Fruit fly (Drosophila melanogaster) whole organism, wandering third instar larva: Measurements from ENCODE around the gene CG33282.
A peak's percentile ranks its signal among the peaks of the same experiment; 100 is the strongest.

ENCODE experiments used
- Abd-B ChIP-seq: fragments of >200 bp; optimal IDR thresholded peaks from 2 replicates; lab custom pipeline; 2017; ENCODE audit warnings: missing biosample characterization, missing genetic modification characterization
- CG32264 ChIP-seq: fragments of 200-800 bp; sonication (Bioruptor generic); optimal IDR thresholded peaks from 2 replicates; lab custom pipeline; 2016; ENCODE audit warnings: missing biosample characterization, missing genetic modification characterization
- CG9705 ChIP-seq: fragments of 200-800 bp; sonication (Bioruptor generic); optimal IDR thresholded peaks from 2 replicates; lab custom pipeline; 2018; ENCODE audit warnings: missing biosample characterization, mild to moderate bottlenecking, missing genetic modification characterization
- CrebA ChIP-seq: fragments of 200-800 bp; sonication (Bioruptor generic); optimal IDR thresholded peaks from 2 replicates; lab custom pipeline; 2016; ENCODE audit warnings: missing biosample characterization, mild to moderate bottlenecking, missing genetic modification characterization, borderline replicate concordance
- Dfd ChIP-seq: fragments of >200 bp; optimal IDR thresholded peaks from 2 replicates; lab custom pipeline; 2017; ENCODE audit warnings: missing biosample characterization, missing genetic modification characterization
- Dif ChIP-seq: fragments of 200-275, 200-300 bp; sonication (Bioruptor generic); optimal IDR thresholded peaks from 2 replicates; lab custom pipeline; 2018; ENCODE audit warnings: missing biosample characterization, missing genetic modification characterization; ENCODE audit not compliant: partially characterized antibody
- GATAd ChIP-seq: sonication (Bioruptor generic); optimal IDR thresholded peaks from 2 replicates; lab custom pipeline; 2016; ENCODE audit warnings: missing biosample characterization, missing genetic modification characterization
- HLH106 ChIP-seq: fragments of 200-800 bp; optimal IDR thresholded peaks from 3 replicates; lab custom pipeline; 2019; ENCODE audit warnings: missing biosample characterization, mild to moderate bottlenecking, missing genetic modification characterization, moderate library complexity
- Hnf4 ChIP-seq: fragments of 200-800 bp; sonication (Bioruptor generic); optimal IDR thresholded peaks from 2 replicates; lab custom pipeline; 2016; ENCODE audit warnings: missing biosample characterization, mild to moderate bottlenecking, missing genetic modification characterization
- Hr78 ChIP-seq: fragments of >200 bp; optimal IDR thresholded peaks from 2 replicates; lab custom pipeline; 2017; ENCODE audit warnings: missing biosample characterization, missing genetic modification characterization
- Hr83 ChIP-seq: fragments of 200-300 bp; sonication (Bioruptor generic); optimal IDR thresholded peaks from 2 replicates; lab custom pipeline; 2016; ENCODE audit warnings: missing biosample characterization, mild to moderate bottlenecking, missing genetic modification characterization, moderate library complexity; ENCODE audit not compliant: poor library complexity, severe bottlenecking
- Jra ChIP-seq: sonication (Bioruptor generic); optimal IDR thresholded peaks from 2 replicates; lab custom pipeline; 2016; ENCODE audit warnings: missing biosample characterization, missing genetic modification characterization
- Mio ChIP-seq: sonication (Bioruptor generic); optimal IDR thresholded peaks from 2 replicates; lab custom pipeline; 2016; ENCODE audit warnings: missing biosample characterization, missing genetic modification characterization
- Myc ChIP-seq: fragments of >200 bp; optimal IDR thresholded peaks from 2 replicates; lab custom pipeline; 2017
- N ChIP-seq: fragments of >200 bp; optimal IDR thresholded peaks from 2 replicates; lab custom pipeline; 2018; ENCODE audit warnings: missing biosample characterization, missing external identifiers, missing genetic modification characterization
- OdsH ChIP-seq: fragments of 200-800 bp; sonication (Bioruptor generic); optimal IDR thresholded peaks from 2 replicates; lab custom pipeline; 2016; ENCODE audit warnings: missing biosample characterization, mild to moderate bottlenecking, missing genetic modification characterization
- Rel ChIP-seq, 2 experiments: fragments of 200-800 bp; sonication (Bioruptor generic) in 1 of 2; optimal IDR thresholded peaks; 2 replicates in 1 of 2; 3 replicates in 1 of 2; lab custom pipeline; 2016 to 2019; ENCODE audit warnings: mild to moderate bottlenecking in 2 of 2, missing biosample characterization in 2 of 2, missing genetic modification characterization in 2 of 2, moderate library complexity in 1 of 2
- Sp1 ChIP-seq: fragments of 200-800 bp; sonication (Bioruptor generic); optimal IDR thresholded peaks from 3 replicates; lab custom pipeline; 2019; ENCODE audit warnings: missing biosample characterization, mild to moderate bottlenecking, missing genetic modification characterization, moderate library complexity
- Vsx2 ChIP-seq: fragments of 200-300, 225-300 bp; sonication (Bioruptor generic); optimal IDR thresholded peaks from 2 replicates; lab custom pipeline; 2018; ENCODE audit warnings: missing biosample characterization, missing genetic modification characterization; ENCODE audit not compliant: partially characterized antibody
- br ChIP-seq: fragments of 200-800 bp; sonication (Bioruptor generic); optimal IDR thresholded peaks from 2 replicates; lab custom pipeline; 2016; ENCODE audit warnings: missing biosample characterization, missing genetic modification characterization
- brk ChIP-seq: fragments of 200-800 bp; sonication (Bioruptor generic); optimal IDR thresholded peaks from 2 replicates; lab custom pipeline; 2016; ENCODE audit warnings: missing biosample characterization, mild to moderate bottlenecking, missing genetic modification characterization
- dl ChIP-seq, 2 experiments: fragments of 175-275, 200-275 bp in 1 of 2; fragments of 200-275 bp in 1 of 2; sonication (Bioruptor generic); optimal IDR thresholded peaks; lab custom pipeline; 2018; ENCODE audit warnings: mild to moderate bottlenecking in 2 of 2, missing biosample characterization in 2 of 2, missing genetic modification characterization in 2 of 2, moderate library complexity in 2 of 2; ENCODE audit not compliant: partially characterized antibody in 2 of 2, insufficient read depth in 1 of 2
- dmrt93B ChIP-seq: fragments of 200-800 bp; sonication (Bioruptor generic); optimal IDR thresholded peaks from 2 replicates; lab custom pipeline; 2018; ENCODE audit warnings: missing biosample characterization, mild to moderate bottlenecking, missing genetic modification characterization
- dsf ChIP-seq: sonication (Bioruptor generic); optimal IDR thresholded peaks from 2 replicates; lab custom pipeline; 2016; ENCODE audit warnings: missing biosample characterization, missing genetic modification characterization, borderline replicate concordance
- ey ChIP-seq: fragments of 200-800 bp; sonication (Bioruptor generic); optimal IDR thresholded peaks from 2 replicates; lab custom pipeline; 2016; ENCODE audit warnings: missing biosample characterization, missing genetic modification characterization
- fru ChIP-seq: fragments of 200-800 bp; sonication (Bioruptor generic); optimal IDR thresholded peaks from 3 replicates; lab custom pipeline; 2016; ENCODE audit warnings: missing biosample characterization, mild to moderate bottlenecking, missing genetic modification characterization
- h ChIP-seq: fragments of 200-800 bp; sonication (Bioruptor generic); optimal IDR thresholded peaks from 3 replicates; lab custom pipeline; 2016; ENCODE audit warnings: missing biosample characterization, mild to moderate bottlenecking, missing genetic modification characterization
- jim ChIP-seq: fragments of 175-275, 200-325 bp; sonication (Bioruptor generic); optimal IDR thresholded peaks from 2 replicates; lab custom pipeline; 2016; ENCODE audit warnings: missing biosample characterization, mild to moderate bottlenecking, missing genetic modification characterization
- lola ChIP-seq: fragments of >200 bp; optimal IDR thresholded peaks from 2 replicates; lab custom pipeline; 2017; ENCODE audit warnings: missing biosample characterization, missing genetic modification characterization
- pan ChIP-seq: fragments of >200 bp; optimal IDR thresholded peaks from 2 replicates; lab custom pipeline; 2017
- psq ChIP-seq: fragments of 200-800 bp; sonication (Bioruptor generic); optimal IDR thresholded peaks from 3 replicates; lab custom pipeline; 2017; ENCODE audit warnings: missing biosample characterization, mild to moderate bottlenecking, missing genetic modification characterization, moderate library complexity
- rgr ChIP-seq: fragments of 200-800 bp; sonication (Bioruptor generic); optimal IDR thresholded peaks from 3 replicates; lab custom pipeline; 2016; ENCODE audit warnings: missing biosample characterization, mild to moderate bottlenecking, missing genetic modification characterization
- sage ChIP-seq: fragments of 200-800 bp; sonication (Bioruptor generic); optimal IDR thresholded peaks from 2 replicates; lab custom pipeline; 2016; ENCODE audit warnings: missing biosample characterization, mild to moderate bottlenecking, missing genetic modification characterization
- sv ChIP-seq: fragments of 200-800 bp; sonication (Bioruptor generic); optimal IDR thresholded peaks from 3 replicates; lab custom pipeline; 2016; ENCODE audit warnings: missing biosample characterization, missing genetic modification characterization
- tai ChIP-seq: sonication (Bioruptor generic); optimal IDR thresholded peaks from 2 replicates; lab custom pipeline; 2016; ENCODE audit warnings: missing biosample characterization, missing genetic modification characterization
- usp ChIP-seq: fragments of >200 bp; optimal IDR thresholded peaks from 2 replicates; lab custom pipeline; 2017; ENCODE audit warnings: missing biosample characterization, missing genetic modification characterization
- woc ChIP-seq: sonication (Bioruptor generic); optimal IDR thresholded peaks from 2 replicates; lab custom pipeline; 2016; ENCODE audit warnings: missing biosample characterization, mild to moderate bottlenecking, missing genetic modification characterization

The CG33282 gene

dm6 chr2L:3351575-3352219 is 24.0 kb downstream of the CG33282 start:
- no peak for TF ChIP-seq Rel (GFP tag; optimal IDR thresholded peaks at IDR 0.05; lab: Kevin White, UChicago)
- no peak for TF ChIP-seq Rel (tag; optimal IDR thresholded peaks at IDR 0.05; lab: Kevin White, UChicago)
- TF ChIP-seq woc (GFP tag; lab: Kevin White, UChicago) = peak; percentile 38
- no peak for TF ChIP-seq N (GFP tag; lab: Kevin White, UChicago)
- TF ChIP-seq Myc (lab: Kevin White, UChicago) = no peak
- no peak for TF ChIP-seq Abd-B (GFP tag; lab: Kevin White, UChicago)
- no peak for TF ChIP-seq HLH106 (tag; lab: Kevin White, UChicago)
- peak; percentile 21 for TF ChIP-seq OdsH (GFP tag; lab: Kevin White, UChicago)
- TF ChIP-seq Dif (GFP tag; lab: Kevin White, UChicago) = no peak
- no peak for TF ChIP-seq brk
- no peak for TF ChIP-seq Hr78 (GFP tag; lab: Kevin White, UChicago)
- no peak for TF ChIP-seq Jra (GFP tag; lab: Kevin White, UChicago)
- TF ChIP-seq sage = no peak
- no peak for TF ChIP-seq lola (GFP tag; lab: Kevin White, UChicago)
- no peak for TF ChIP-seq dsf
- peak; percentile 21 for TF ChIP-seq fru (GFP tag; lab: Kevin White, UChicago)
- no peak for TF ChIP-seq CrebA
- peak; percentile 27 for TF ChIP-seq br (GFP tag; lab: Kevin White, UChicago)

- no peak for TF ChIP-seq Hr83
- no peak for TF ChIP-seq usp (GFP tag; lab: Kevin White, UChicago)
- TF ChIP-seq Hr78 (GFP tag; lab: Kevin White, UChicago) = no peak
- peak; percentile 94 for TF ChIP-seq Dfd (GFP tag; lab: Kevin White, UChicago)
- TF ChIP-seq, all 38 proteins: peak for 1
These were observed 25.2 kb downstream of the CG33282 start for dm6 chr2L:3352927-3353326.

- no peak for TF ChIP-seq fru (GFP tag; lab: Kevin White, UChicago)
- no peak for TF ChIP-seq ey (GFP tag; lab: Kevin White, UChicago)
- TF ChIP-seq Mio = no peak
- TF ChIP-seq GATAd (GFP tag; lab: Kevin White, UChicago) = no peak
- no peak for TF ChIP-seq tai (GFP tag; lab: Kevin White, UChicago)
- TF ChIP-seq Hnf4 = no peak
- no peak for TF ChIP-seq CG32264
- TF ChIP-seq Hr78 (GFP tag; lab: Kevin White, UChicago) = no peak
- no peak for TF ChIP-seq Vsx2 (GFP tag; lab: Kevin White, UChicago)
- TF ChIP-seq jim (GFP tag; lab: Kevin White, UChicago) = no peak
- TF ChIP-seq Hr83 = no peak
These were observed 26.1 kb downstream of the CG33282 start for dm6 chr2L:3353791-3354190.

dm6 chr2L:3354642-3355380 is 27.1 kb downstream of the CG33282 start, which contains the start of gene E23:
Gene E23, minus strand, starts transcription at chr2L:3354829.
- TF ChIP-seq N (GFP tag; lab: Kevin White, UChicago) (no peak), CG9705 (peak; percentile 81), Sp1 (GFP tag; lab: Kevin White, UChicago) (peak; percentile 98), Dif (GFP tag; lab: Kevin White, UChicago) (peak; percentile 98), woc (GFP tag; lab: Kevin White, UChicago) (peak; percentile 81), Mio (peak; percentile 64), Abd-B (GFP tag; lab: Kevin White, UChicago) (no peak), ey (GFP tag; lab: Kevin White, UChicago) (peak; percentile 92), CG32264 (peak; percentile 77), usp (GFP tag; lab: Kevin White, UChicago) (no peak), jim (GFP tag; lab: Kevin White, UChicago) (peak; percentile 55), sage (peak; percentile 90), fru (GFP tag; lab: Kevin White, UChicago) (peak; percentile 97), Jra (GFP tag; lab: Kevin White, UChicago) (peak; percentile 48), dmrt93B (GFP tag; lab: Kevin White, UChicago) (peak; percentile 92), psq (peak; percentile 94), brk (peak; percentile 85), Hr83 (no peak), dsf (peak; percentile 49), br (GFP tag; lab: Kevin White, UChicago) (peak; percentile 93), Rel (GFP tag; optimal IDR thresholded peaks at IDR 0.05; lab: Kevin White, UChicago) (peak; percentile 85), Rel (tag; optimal IDR thresholded peaks at IDR 0.05; lab: Kevin White, UChicago) (peak; percentile 91), Hr78 (GFP tag; lab: Kevin White, UChicago) (no peak), GATAd (GFP tag; lab: Kevin White, UChicago) (peak; percentile 8), Myc (lab: Kevin White, UChicago) (no peak), OdsH (GFP tag; lab: Kevin White, UChicago) (peak; percentile 97), HLH106 (tag; lab: Kevin White, UChicago) (peak; percentile 96), sv (GFP tag; lab: Kevin White, UChicago) (peak; percentile 98), Dfd (GFP tag; lab: Kevin White, UChicago) (no peak), dl (GFP tag; optimal IDR thresholded peaks at IDR 0.05; lab: Kevin White, UChicago; ENCODE audit: insufficient read depth in 1 of 2, partially characterized antibody in 2 of 2) (peak; percentile 96), CrebA (no peak), rgr (GFP tag; lab: Kevin White, UChicago) (peak; percentile 96), h (GFP tag; lab: Kevin White, UChicago) (peak; percentile 96), pan (lab: Kevin White, UChicago) (no peak)
